Worm (Caenorhabditis elegans) whole organism, L2 larva: ENCODE data around the gene M02B7.7.

Experiments used
- egl-27 ChIP-seq: sonication (generic microtip); optimal IDR thresholded peaks from 3 replicates; lab custom pipeline; 2017; ENCODE audit warnings: missing biosample characterization, missing genetic modification reagents, missing genetic modification characterization
- lin-39 ChIP-seq: fragments of 150-350 bp; optimal IDR thresholded peaks from 2 replicates; lab custom pipeline; 2014; ENCODE audit warnings: missing biosample characterization, missing genetic modification reagents, missing genetic modification characterization
- unc-55 ChIP-seq: fragments of 150-350 bp; sonication (generic microtip); optimal IDR thresholded peaks from 3 replicates; lab custom pipeline; 2014; ENCODE audit warnings: missing biosample characterization, missing genetic modification reagents, missing genetic modification characterization
- unc-62 ChIP-seq: fragments of 150-350 bp; optimal IDR thresholded peaks from 2 replicates; lab custom pipeline; 2014; ENCODE audit warnings: missing biosample characterization, missing genetic modification reagents, missing genetic modification characterization
- zag-1 ChIP-seq: fragments of 150-350 bp; optimal IDR thresholded peaks from 2 replicates; lab custom pipeline; 2014; ENCODE audit warnings: missing biosample characterization, missing genetic modification characterization

DNA sequence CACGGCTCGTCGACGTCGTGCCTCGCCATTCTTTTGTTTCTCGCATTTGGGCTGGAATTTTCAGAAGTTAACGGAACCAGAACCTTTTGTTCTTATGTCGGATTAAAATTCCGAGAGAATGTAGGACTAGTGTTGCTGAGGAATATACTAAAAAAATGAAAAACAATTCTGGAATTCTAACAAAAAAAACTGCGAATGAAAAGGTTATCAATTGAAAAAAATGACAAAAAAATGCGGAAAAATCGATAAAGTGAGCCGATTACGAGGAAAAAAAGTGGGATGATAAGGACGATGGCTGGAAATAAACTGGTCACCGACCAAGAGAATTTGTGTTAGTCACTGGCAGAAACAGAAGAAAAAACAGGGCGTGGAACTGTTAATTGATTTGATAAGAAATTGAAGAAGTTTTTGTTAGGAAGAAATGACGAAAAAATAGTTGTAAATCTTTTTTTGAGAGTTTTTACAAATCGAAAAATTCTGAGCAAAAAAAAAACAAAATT lies 12.3 kb upstream of the M02B7.7 start, which contains the start of gene bris-1:
- no peak for TF ChIP-seq lin-39 (tag; lab: Kevin White, UChicago)
- TF ChIP-seq unc-55 (GFP tag; lab: Kevin White, UChicago) = no peak
- no peak for TF ChIP-seq zag-1 (tag; lab: Kevin White, UChicago)
- no peak for TF ChIP-seq unc-62
- TF ChIP-seq egl-27 (tag; lab: Kevin White, UChicago) = no peak
